Worm (Caenorhabditis elegans): Measurements from ENCODE around the gene C42C1.19.
"Not testable (repeated sequence)": the region's sequence is repeated elsewhere in the genome, so short reads cannot be mapped to it uniquely, and the experiment has no call there.

The C42C1.19 gene

DNA sequence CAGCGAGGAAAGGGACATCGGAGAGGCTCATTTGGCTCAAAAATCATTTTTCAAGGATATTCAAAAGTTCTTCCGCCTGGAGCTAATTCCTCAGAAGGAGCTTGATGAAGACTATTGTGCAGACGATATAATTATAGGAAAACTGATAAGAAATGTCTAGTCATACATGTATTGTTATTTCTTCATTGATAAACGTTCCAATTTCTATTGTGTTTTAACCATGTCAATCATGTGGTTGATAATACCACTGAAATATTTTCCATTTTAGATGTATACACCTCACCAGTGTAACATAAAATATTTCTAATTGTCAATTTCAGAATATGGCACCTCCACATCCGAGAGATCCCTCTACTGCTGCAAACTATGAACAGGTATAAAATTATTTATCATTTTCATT is 3.2 kb upstream of the C42C1.19 start, which contains the start of gene ltah-1.1:
Gene ltah-1.1 (plus strand): TSS at position 283 of the 400 bp plus-strand sequence.
- TF ChIP-seq him-1 (tag; optimal IDR thresholded peaks at IDR 0.05) (no peak), W03F9.2 (tag; optimal IDR thresholded peaks at IDR 0.05) (no peak), dao-5 (tag; optimal IDR thresholded peaks at IDR 0.05) (no peak)

- TF ChIP-seq him-1 (tag; optimal IDR thresholded peaks at IDR 0.05), result no peak
- no peak for TF ChIP-seq dao-5 (tag; optimal IDR thresholded peaks at IDR 0.05)
- no peak for TF ChIP-seq W03F9.2 (tag; optimal IDR thresholded peaks at IDR 0.05)
Observed at ce11 chrIV:12282873-12283272, 334 bp downstream of the C42C1.19 start, which contains the start of gene hpo-12. hpo-12 (plus strand) TSS chrIV:12283173.

- TF ChIP-seq dao-5 (tag; optimal IDR thresholded peaks at IDR 0.05) (no peak), W03F9.2 (tag; optimal IDR thresholded peaks at IDR 0.05) (no peak), him-1 (tag; optimal IDR thresholded peaks at IDR 0.05) (no peak)
Observed at ce11 chrIV:12287628-12288027, 5.1 kb downstream of the C42C1.19 start, which contains the start of gene erl-1. erl-1 (plus strand) TSS chrIV:12287928.

DNA sequence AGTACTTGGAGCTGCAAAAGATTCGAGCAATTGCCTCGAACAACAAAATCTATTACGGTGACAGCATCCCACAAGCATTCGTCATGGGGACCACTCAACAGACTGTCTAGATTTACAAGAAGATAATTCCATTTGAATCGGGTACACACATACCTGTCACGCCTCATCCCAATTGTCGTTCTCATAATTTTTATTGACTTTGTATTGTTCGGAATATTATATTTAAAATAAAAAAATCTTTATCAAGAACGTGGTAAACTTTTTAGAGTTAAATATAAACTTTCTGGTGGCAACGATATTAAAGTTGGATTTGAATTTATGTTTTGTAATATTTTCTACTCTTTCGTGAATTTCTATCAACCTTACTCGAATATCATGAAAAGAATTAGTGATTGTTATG is 6.6 kb downstream of the C42C1.19 start, which contains the start of gene C42C1.9:
Gene C42C1.9 (plus strand): TSS at position 301 of the 400 bp plus-strand sequence.
- TF ChIP-seq W03F9.2 (tag; optimal IDR thresholded peaks at IDR 0.05) (no peak), him-1 (tag; optimal IDR thresholded peaks at IDR 0.05) (no peak), dao-5 (tag; optimal IDR thresholded peaks at IDR 0.05) (no peak)

ce11 chrIV:12290744-12291143 is 8.2 kb downstream of the C42C1.19 start, which contains the start of gene C42C1.8:
C42C1.8 (plus strand) TSS chrIV:12291044.
- TF ChIP-seq dao-5 (tag; optimal IDR thresholded peaks at IDR 0.05) (no peak), him-1 (tag; optimal IDR thresholded peaks at IDR 0.05) (no peak), W03F9.2 (tag; optimal IDR thresholded peaks at IDR 0.05) (no peak)

DNA sequence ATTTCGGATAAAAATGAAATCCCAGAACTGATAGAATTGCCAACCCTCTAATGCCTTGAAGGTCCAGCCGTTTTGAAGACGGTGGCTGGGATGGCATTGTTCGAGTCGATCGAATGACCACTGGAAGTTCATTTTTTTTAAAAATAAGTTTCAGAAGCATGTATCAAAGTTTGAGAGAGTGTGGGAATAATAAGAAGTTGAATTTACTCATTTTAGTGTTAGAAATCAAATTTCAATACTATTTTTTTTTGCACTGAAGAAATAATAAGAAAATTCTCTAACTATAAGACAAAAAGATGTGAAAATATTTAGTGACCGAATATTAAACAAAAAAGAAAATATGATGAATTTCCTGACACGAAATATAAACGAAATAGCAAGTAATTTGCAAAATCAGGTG is 18.6 kb downstream of the C42C1.19 start, which contains the start of gene oac-59:
Gene oac-59 (minus strand): TSS at position 101 of the 400 bp plus-strand sequence.
- TF ChIP-seq dao-5 (tag; optimal IDR thresholded peaks at IDR 0.05) (no peak), him-1 (tag; optimal IDR thresholded peaks at IDR 0.05) (no peak), W03F9.2 (tag; optimal IDR thresholded peaks at IDR 0.05) (no peak)

- TF ChIP-seq dao-5 (tag; optimal IDR thresholded peaks at IDR 0.05), result no peak
- TF ChIP-seq W03F9.2 (tag; optimal IDR thresholded peaks at IDR 0.05), result no peak
- no peak for TF ChIP-seq him-1 (tag; optimal IDR thresholded peaks at IDR 0.05)
Observed at ce11 chrIV:12302885-12303284, 20.3 kb downstream of the C42C1.19 start.

- TF ChIP-seq dao-5 (tag; optimal IDR thresholded peaks at IDR 0.05), result no peak
Observed at ce11 chrIV:12304750-12305149, 22.2 kb downstream of the C42C1.19 start.

- no peak for TF ChIP-seq him-1 (tag; optimal IDR thresholded peaks at IDR 0.05)
- TF ChIP-seq W03F9.2 (tag; optimal IDR thresholded peaks at IDR 0.05), result no peak
- TF ChIP-seq dao-5 (tag; optimal IDR thresholded peaks at IDR 0.05), result no peak
Observed at ce11 chrIV:12305956-12306355, 23.4 kb downstream of the C42C1.19 start.

ce11 chrIV:12307720-12308119 is 25.2 kb downstream of the C42C1.19 start, which contains the start of gene oac-57:
oac-57 (minus strand) TSS chrIV:12307820.
- TF ChIP-seq him-1 (tag; optimal IDR thresholded peaks at IDR 0.05) (no peak), dao-5 (tag; optimal IDR thresholded peaks at IDR 0.05) (no peak), W03F9.2 (tag; optimal IDR thresholded peaks at IDR 0.05) (no peak)

DNA sequence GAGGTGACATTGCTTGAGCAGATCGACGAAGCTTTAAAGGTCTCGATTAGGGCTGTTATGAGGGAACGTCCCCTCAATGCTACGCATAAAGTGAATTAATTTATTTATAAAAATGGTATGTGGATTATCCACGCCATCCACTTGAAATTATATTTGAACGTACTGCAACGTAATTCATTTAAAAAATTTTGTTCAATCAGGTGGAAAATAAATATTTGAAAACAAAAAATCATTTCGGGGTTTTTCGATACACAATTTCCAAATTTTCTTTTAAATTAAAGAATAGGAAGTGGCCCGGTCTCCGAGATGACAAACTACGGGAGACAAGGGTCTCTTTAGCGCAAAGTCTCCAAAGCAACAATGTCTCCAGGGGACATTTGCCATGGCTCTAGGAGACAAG is 29.1 kb downstream of the C42C1.19 start, which contains the start of gene oac-58:
Gene oac-58 (minus strand): TSS at position 101 of the 400 bp plus-strand sequence.
- no peak for TF ChIP-seq W03F9.2 (tag; optimal IDR thresholded peaks at IDR 0.05)
- no peak for TF ChIP-seq dao-5 (tag; optimal IDR thresholded peaks at IDR 0.05)
- TF ChIP-seq him-1 (tag; optimal IDR thresholded peaks at IDR 0.05), result no peak

DNA sequence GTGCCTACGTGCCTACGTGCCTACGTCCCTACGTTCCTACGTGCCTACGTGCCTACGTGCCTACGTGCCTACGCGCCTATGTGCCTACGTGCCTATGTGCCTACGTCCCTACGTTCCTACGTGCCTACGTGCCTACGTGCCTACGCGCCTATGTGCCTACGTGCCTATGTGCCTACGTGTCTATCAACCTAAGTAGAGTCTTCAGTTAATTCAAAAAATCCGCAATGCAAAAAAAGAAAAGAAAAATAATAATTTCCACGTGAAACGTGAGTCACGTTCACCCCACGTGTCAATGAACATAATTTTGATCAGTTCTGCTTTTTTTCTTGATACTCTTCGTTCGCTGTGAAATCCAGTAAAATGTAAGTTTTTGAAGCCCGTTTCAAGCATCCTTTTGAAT is 44.4 kb downstream of the C42C1.19 start, which contains the start of gene F19B6.3:
Gene F19B6.3 (plus strand): TSS at position 301 of the 400 bp plus-strand sequence.
- not testable (repeated sequence) for TF ChIP-seq dao-5, him-1, W03F9.2 (tag; optimal IDR thresholded peaks at IDR 0.05)

DNA sequence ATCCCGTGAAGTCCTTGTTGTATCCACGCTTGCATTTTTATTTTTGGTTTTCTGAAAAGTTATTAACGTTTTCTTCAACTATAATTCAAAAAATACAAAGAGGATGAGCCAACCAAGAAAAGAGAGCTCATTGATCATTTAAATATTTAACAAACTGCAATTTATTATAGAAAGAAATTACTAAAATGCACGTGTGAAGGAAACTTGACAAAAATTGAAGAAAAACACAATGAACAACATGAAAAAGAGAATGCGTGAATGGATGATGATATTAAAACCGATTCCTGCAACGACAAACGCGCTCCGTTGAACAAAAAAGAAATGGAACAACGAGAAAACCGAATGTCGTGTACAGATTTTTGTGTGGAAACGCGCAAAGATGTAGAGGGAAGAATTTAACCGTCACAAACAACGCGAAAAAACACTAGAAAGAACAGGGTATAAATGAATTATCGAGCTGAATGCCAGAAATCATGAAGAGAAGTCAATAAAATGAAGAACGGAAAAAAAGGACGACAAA is 48.4 kb downstream of the C42C1.19 start, which contains the start of gene ufd-1:
Gene ufd-1 (minus strand): TSS at position 51 of the 520 bp plus-strand sequence.
- no peak for TF ChIP-seq him-1 (tag; optimal IDR thresholded peaks at IDR 0.05)

DNA sequence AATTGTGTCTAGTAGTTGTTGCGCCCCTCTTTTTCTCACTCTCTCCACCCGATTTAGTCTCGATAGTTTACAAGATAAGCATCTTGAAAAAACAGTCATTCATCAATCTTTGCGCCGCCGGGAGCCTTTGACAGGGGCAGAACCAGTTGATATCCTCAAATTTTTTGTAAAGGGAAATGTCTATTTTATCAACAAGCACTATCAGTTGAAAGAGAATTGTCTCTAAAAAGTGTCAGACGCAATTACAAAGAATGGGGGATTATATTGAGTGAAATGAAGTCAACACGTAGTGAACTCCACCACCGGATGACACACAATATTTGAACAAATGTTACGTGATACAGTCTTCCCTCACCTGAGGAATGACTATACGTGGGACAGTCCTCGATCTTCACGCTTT is 51.6 kb downstream of the C42C1.19 start:
- no peak for TF ChIP-seq dao-5 (tag; optimal IDR thresholded peaks at IDR 0.05)
- TF ChIP-seq him-1 (tag; optimal IDR thresholded peaks at IDR 0.05), result no peak
- no peak for TF ChIP-seq W03F9.2 (tag; optimal IDR thresholded peaks at IDR 0.05)

- TF ChIP-seq dao-5 (tag; optimal IDR thresholded peaks at IDR 0.05) (no peak), him-1 (tag; optimal IDR thresholded peaks at IDR 0.05) (no peak), W03F9.2 (tag; optimal IDR thresholded peaks at IDR 0.05) (no peak)
Observed at ce11 chrIV:12334708-12335107, 52.2 kb downstream of the C42C1.19 start.
